Worm (Caenorhabditis elegans): ENCODE results near the gene lgc-13.

The lgc-13 gene

ce11 chrX:12149638-12150137 is 40.7 kb downstream of the lgc-13 start, which contains the start of gene znf-474:
TSS of gene znf-474 (plus strand) at chrX:12149924.
- TF ChIP-seq W03F9.2 (tag; optimal IDR thresholded peaks at IDR 0.05) (no peak), him-1 (tag; optimal IDR thresholded peaks at IDR 0.05) (no peak), dao-5 (tag; optimal IDR thresholded peaks at IDR 0.05) (no peak)

DNA sequence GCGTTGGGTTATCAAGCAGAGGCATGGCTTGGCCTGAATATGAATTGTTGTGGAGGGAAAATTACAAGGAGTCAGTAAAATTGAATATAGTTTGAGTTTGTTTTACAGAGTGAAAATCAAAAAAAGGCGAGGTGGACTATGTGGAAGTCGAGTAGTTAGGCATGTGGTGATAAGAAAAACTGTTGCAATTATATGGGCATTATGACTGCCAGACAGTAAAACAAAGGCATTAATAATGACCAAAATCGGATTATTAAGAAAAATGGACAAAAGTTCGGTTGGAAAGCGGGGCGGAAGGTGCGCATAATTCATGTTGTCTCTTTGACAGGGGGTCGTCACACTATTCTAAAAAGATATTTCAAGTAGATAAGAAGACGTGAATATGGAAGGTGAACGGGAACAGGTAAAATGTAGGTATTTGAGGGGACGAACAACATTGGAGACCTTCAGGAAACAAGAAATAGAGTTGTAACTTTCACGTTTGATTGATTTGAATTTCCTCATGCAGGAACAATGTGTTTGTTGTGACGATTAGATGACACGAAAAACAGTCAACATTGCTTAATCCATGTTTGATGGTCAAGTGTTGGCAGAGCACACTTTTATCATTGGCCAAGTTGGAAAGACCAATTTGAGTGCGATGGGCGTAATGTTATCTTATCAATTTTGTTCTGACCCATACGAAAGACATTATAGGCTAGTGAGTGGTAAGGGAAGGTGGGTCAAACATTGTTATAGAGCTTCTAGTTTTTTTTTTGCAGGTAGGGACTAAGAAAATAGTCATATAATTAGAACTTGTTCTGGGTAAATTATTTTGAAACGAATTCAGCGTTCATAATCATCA is 45.3 kb downstream of the lgc-13 start, which contains the start of gene mfsd-11:
Gene mfsd-11, minus strand, starts transcription at position 51 of the 844 bp plus-strand sequence.
- TF ChIP-seq him-1 (tag; optimal IDR thresholded peaks at IDR 0.05) (no peak), W03F9.2 (tag; optimal IDR thresholded peaks at IDR 0.05) (no peak), dao-5 (tag; optimal IDR thresholded peaks at IDR 0.05) (no peak)

ce11 chrX:12158641-12159040 is 49.7 kb downstream of the lgc-13 start:
- TF ChIP-seq W03F9.2 (tag; optimal IDR thresholded peaks at IDR 0.05), result no peak
- no peak for TF ChIP-seq him-1 (tag; optimal IDR thresholded peaks at IDR 0.05)
- no peak for TF ChIP-seq dao-5 (tag; optimal IDR thresholded peaks at IDR 0.05)

ce11 chrX:12160002-12160690 is 51.2 kb downstream of the lgc-13 start, which contains the start of gene F57G12.2:
TSS of gene F57G12.2 (minus strand) at chrX:12160052.
- TF ChIP-seq dao-5 (tag; optimal IDR thresholded peaks at IDR 0.05) (no peak), W03F9.2 (tag; optimal IDR thresholded peaks at IDR 0.05) (no peak), him-1 (tag; optimal IDR thresholded peaks at IDR 0.05) (no peak)

Data from whole organism, L4/young adult.